Fruit fly (Drosophila melanogaster) whole organism, prepupa: ENCODE measurements around the gene CG15814.

Source experiments
- CG16779 ChIP-seq: fragments of 200-800 bp; sonication (Bioruptor generic); optimal IDR thresholded peaks from 3 replicates; lab custom pipeline; 2017; ENCODE audit warnings: missing biosample characterization, mild to moderate bottlenecking, missing genetic modification characterization
- Sox15 ChIP-seq: fragments of 200-800 bp; sonication (Bioruptor generic); optimal IDR thresholded peaks from 3 replicates; lab custom pipeline; 2016; ENCODE audit warnings: missing biosample characterization, missing genetic modification characterization
- fd85E ChIP-seq: fragments of 200-800 bp; sonication (Bioruptor generic); optimal IDR thresholded peaks from 3 replicates; lab custom pipeline; 2016; ENCODE audit warnings: missing biosample characterization, missing genetic modification characterization
- pdm3 ChIP-seq: fragments of 200-800 bp; sonication (Bioruptor generic); optimal IDR thresholded peaks from 3 replicates; lab custom pipeline; 2016; ENCODE audit warnings: missing biosample characterization, missing genetic modification characterization

DNA sequence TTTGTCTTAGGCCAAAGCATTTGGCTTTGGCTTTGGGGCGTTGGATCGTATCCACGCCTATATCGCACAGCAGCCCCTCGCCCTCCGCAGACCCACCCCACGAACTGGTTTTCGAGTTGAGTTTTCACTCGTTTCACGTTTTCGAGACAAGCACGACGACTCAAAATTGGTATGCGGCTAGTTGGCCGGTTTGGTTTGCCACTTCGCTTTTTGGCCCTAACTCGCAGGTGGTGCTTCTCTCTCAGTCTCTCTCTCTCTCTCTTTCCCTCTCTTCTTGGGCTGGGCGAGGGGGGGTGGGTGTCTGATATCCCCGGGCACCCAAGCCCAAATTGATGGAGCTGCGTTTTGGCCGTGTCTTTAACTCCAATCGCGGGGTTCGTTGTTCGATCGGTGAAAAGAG lies 16.2 kb downstream of the CG15814 start:
- no peak for TF ChIP-seq Sox15 (GFP tag; lab: Kevin White, UChicago)
- TF ChIP-seq pdm3 (GFP tag; lab: Kevin White, UChicago) = no peak
- no peak for TF ChIP-seq CG16779
- TF ChIP-seq fd85E (GFP tag; lab: Kevin White, UChicago) = no peak
